Fruit fly (Drosophila melanogaster): Measurements from ENCODE around the gene TpnC73F.

The TpnC73F gene

dm6 chr3L:17042297-17042921, 3.5 kb upstream of the TpnC73F start, which contains the start of the genes scaf6 and Papst2 (continued):
- TF ChIP-seq CG3065 (GFP tag; optimal IDR thresholded peaks at IDR 0.05) (no peak), Doc3 (GFP tag; IDR thresholded peaks at IDR 0.05; ENCODE audit: partially characterized antibody) (no peak), CG43689 (GFP tag; IDR thresholded peaks at IDR 0.05) (no peak), CG31388 (GFP tag; optimal IDR thresholded peaks at IDR 0.05) (no peak), gcm2 (GFP tag; optimal IDR thresholded peaks at IDR 0.05) (no peak), CG11504 (tag; optimal IDR thresholded peaks at IDR 0.05) (no peak), Hr3 (GFP tag; optimal IDR thresholded peaks at IDR 0.05) (no peak), CG14441 (GFP tag; IDR thresholded peaks at IDR 0.05) (no peak), CG3281 (GFP tag; optimal IDR thresholded peaks at IDR 0.05) (no peak), exex (tag; optimal IDR thresholded peaks at IDR 0.05) (no peak), Hand (GFP tag; optimal IDR thresholded peaks at IDR 0.05) (no peak), CG10274 (GFP tag; optimal IDR thresholded peaks at IDR 0.05) (no peak), CG18764 (GFP tag; optimal IDR thresholded peaks at IDR 0.05) (no peak), oc (tag; optimal IDR thresholded peaks at IDR 0.05) (no peak), otp (GFP tag; IDR thresholded peaks at IDR 0.05) (no peak), Pdp1 (GFP tag; optimal IDR thresholded peaks at IDR 0.05) (peak; percentile 15 to 31), CG17186 (GFP tag; optimal IDR thresholded peaks at IDR 0.05) (peak; percentile 35), shn (GFP tag; optimal IDR thresholded peaks at IDR 0.05) (no peak), CG2712 (tag; optimal IDR thresholded peaks at IDR 0.05) (no peak), ranshi (GFP tag; IDR thresholded peaks at IDR 0.05) (no peak), CG1233 (GFP tag; optimal IDR thresholded peaks at IDR 0.05) (no peak), lbe (GFP tag; optimal IDR thresholded peaks at IDR 0.05) (no peak), Optix (GFP tag; IDR thresholded peaks at IDR 0.05) (no peak), corto (GFP tag; optimal IDR thresholded peaks at IDR 0.05) (no peak), NC2α (GFP tag; optimal IDR thresholded peaks at IDR 0.05) (no peak), toy (GFP tag; IDR thresholded peaks at IDR 0.05) (no peak), esg (GFP tag; conservative IDR thresholded peaks at IDR 0.05) (no peak), bigmax (GFP tag; optimal IDR thresholded peaks at IDR 0.05) (no peak), CG9797 (GFP tag; optimal IDR thresholded peaks at IDR 0.05) (peak; percentile 82), Antp (GFP tag; optimal IDR thresholded peaks at IDR 0.05) (no peak), CG4617 (GFP tag; optimal IDR thresholded peaks at IDR 0.05; ENCODE audit: borderline replicate concordance) (peak; percentile 82), CG10267 (tag; optimal IDR thresholded peaks at IDR 0.05) (peak; percentile 59), cato (GFP tag; optimal IDR thresholded peaks at IDR 0.05; ENCODE audit: borderline replicate concordance) (no peak), CG3995 (GFP tag; optimal IDR thresholded peaks at IDR 0.05) (peak; percentile 43), CG10979 (tag; optimal IDR thresholded peaks at IDR 0.05) (peak; percentile 19), HLHmδ (GFP tag; optimal IDR thresholded peaks at IDR 0.05) (no peak), phol (tag; optimal IDR thresholded peaks at IDR 0.05) (peak; percentile 58), CG11247 (GFP tag; IDR thresholded peaks at IDR 0.05) (no peak), Chrac-16 (GFP tag; optimal IDR thresholded peaks at IDR 0.05) (no peak), jumu (GFP tag; optimal IDR thresholded peaks at IDR 0.05) (peak; percentile 13), fd96Cb (tag; optimal IDR thresholded peaks at IDR 0.05) (no peak), Vsx1 (GFP tag; optimal IDR thresholded peaks at IDR 0.05) (no peak), CG1024 (GFP tag; IDR thresholded peaks at IDR 0.05) (no peak), caup (GFP tag; optimal IDR thresholded peaks at IDR 0.05; ENCODE audit: severe bottlenecking) (no peak), Dref (GFP tag; IDR thresholded peaks at IDR 0.05) (peak; percentile 39), CG1603 (tag; optimal IDR thresholded peaks at IDR 0.05) (peak; percentile 60), rib (GFP tag; IDR thresholded peaks at IDR 0.05) (no peak), vfl (GFP tag; optimal IDR thresholded peaks at IDR 0.05) (no peak), zfh1 (GFP tag; IDR thresholded peaks at IDR 0.05) (no peak), CG7556 (GFP tag; optimal IDR thresholded peaks at IDR 0.05) (no peak)
